Worm (Caenorhabditis elegans) whole organism, mixed stage, embryonic: ENCODE measurements around the gene Y52E8A.6.

ENCODE experiments used
- M03D4.4 ChIP-seq: sonication (generic microtip); optimal IDR thresholded peaks from 2 replicates; lab custom pipeline; 2017; ENCODE audit warnings: mild to moderate bottlenecking, missing genetic modification characterization, missing compliant biosample characterization
- bed-3 ChIP-seq: fragments of 200-800 bp; sonication (Bioruptor generic); optimal IDR thresholded peaks from 3 replicates; lab custom pipeline; 2018; ENCODE audit warnings: mild to moderate bottlenecking, missing genetic modification characterization, moderate library complexity, missing compliant biosample characterization
- blmp-1 ChIP-seq: fragments of 150-350 bp; optimal IDR thresholded peaks from 2 replicates; lab custom pipeline; 2014; ENCODE audit warnings: missing biosample characterization, missing genetic modification characterization
- ceh-39 ChIP-seq: fragments of 150-350 bp; optimal IDR thresholded peaks from 2 replicates; lab custom pipeline; 2014; ENCODE audit warnings: missing biosample characterization, missing genetic modification characterization
- ceh-43 ChIP-seq: fragments of 200-800 bp; sonication (Bioruptor generic); optimal IDR thresholded peaks from 2 replicates; lab custom pipeline; 2018; ENCODE audit warnings: mild to moderate bottlenecking, missing genetic modification characterization, moderate library complexity, missing compliant biosample characterization
- ceh-83 ChIP-seq: fragments of 200-800 bp; sonication (Bioruptor generic); optimal IDR thresholded peaks from 2 replicates; lab custom pipeline; 2018; ENCODE audit warnings: mild to moderate bottlenecking, missing genetic modification characterization, missing compliant biosample characterization
- ces-1 ChIP-seq: fragments of 150-350 bp; optimal IDR thresholded peaks from 2 replicates; lab custom pipeline; 2014; ENCODE audit warnings: missing biosample characterization, missing genetic modification reagents, missing genetic modification characterization
- cnd-1 ChIP-seq: fragments of 200-800 bp; sonication (Bioruptor generic); optimal IDR thresholded peaks from 2 replicates; lab custom pipeline; 2018; ENCODE audit warnings: mild to moderate bottlenecking, missing genetic modification characterization, missing compliant biosample characterization
- drap-1 ChIP-seq: fragments of 200-800 bp; sonication (Bioruptor generic); optimal IDR thresholded peaks from 3 replicates; lab custom pipeline; 2018; ENCODE audit warnings: mild to moderate bottlenecking, missing genetic modification characterization, missing compliant biosample characterization
- elt-1 ChIP-seq: sonication (generic microtip); optimal IDR thresholded peaks from 2 replicates; lab custom pipeline; 2017; ENCODE audit warnings: missing genetic modification characterization, mild to moderate bottlenecking, missing compliant biosample characterization, antibody characterized with exemption, moderate library complexity, borderline replicate concordance; ENCODE audit not compliant: insufficient read depth
- elt-3 ChIP-seq: fragments of 150-350 bp; optimal IDR thresholded peaks from 2 replicates; lab custom pipeline; 2014; ENCODE audit warnings: missing biosample characterization, missing genetic modification characterization
- flh-1 ChIP-seq: fragments of 200-800 bp; sonication (Bioruptor generic); optimal IDR thresholded peaks from 2 replicates; lab custom pipeline; 2018; ENCODE audit warnings: mild to moderate bottlenecking, missing genetic modification characterization, moderate library complexity, missing compliant biosample characterization
- ham-2 ChIP-seq: fragments of 200-800 bp; sonication (Bioruptor generic); optimal IDR thresholded peaks from 2 replicates; lab custom pipeline; 2018; ENCODE audit warnings: mild to moderate bottlenecking, missing genetic modification characterization, missing compliant biosample characterization
- hlh-1 ChIP-seq: fragments of 150-350 bp; optimal IDR thresholded peaks from 2 replicates; lab custom pipeline; 2014; ENCODE audit warnings: missing biosample characterization, missing genetic modification reagents, missing genetic modification characterization
- lin-13 ChIP-seq: fragments of 150-350 bp; optimal IDR thresholded peaks from 2 replicates; lab custom pipeline; 2014; ENCODE audit warnings: missing biosample characterization, missing genetic modification characterization
- lin-32 ChIP-seq: fragments of 200-800 bp; sonication (Bioruptor generic); optimal IDR thresholded peaks from 2 replicates; lab custom pipeline; 2018; ENCODE audit warnings: mild to moderate bottlenecking, missing genetic modification characterization, missing compliant biosample characterization
- lsy-2 ChIP-seq: fragments of 150-350 bp; optimal IDR thresholded peaks from 2 replicates; lab custom pipeline; 2014; ENCODE audit warnings: missing biosample characterization, missing genetic modification characterization
- mab-5 ChIP-seq: fragments of 150-350 bp; optimal IDR thresholded peaks from 2 replicates; lab custom pipeline; 2014; ENCODE audit warnings: missing biosample characterization, missing genetic modification characterization
- mep-1 ChIP-seq: fragments of 150-350 bp; optimal IDR thresholded peaks from 2 replicates; lab custom pipeline; 2017; ENCODE audit warnings: missing biosample characterization, missing genetic modification reagents, missing genetic modification characterization, inconsistent platforms
- mls-2 ChIP-seq: sonication (generic microtip); optimal IDR thresholded peaks from 2 replicates; lab custom pipeline; 2016; ENCODE audit warnings: mild to moderate bottlenecking, missing genetic modification characterization, moderate library complexity, missing compliant biosample characterization
- nhr-12 ChIP-seq: fragments of 150-350 bp; optimal IDR thresholded peaks from 2 replicates; lab custom pipeline; 2014; ENCODE audit warnings: missing biosample characterization, missing genetic modification characterization
- nhr-2 ChIP-seq: fragments of 150-350 bp; optimal IDR thresholded peaks from 2 replicates; lab custom pipeline; 2014; ENCODE audit warnings: missing biosample characterization, missing genetic modification characterization
- nhr-237 ChIP-seq: fragments of 150-350 bp; optimal IDR thresholded peaks from 2 replicates; lab custom pipeline; 2014; ENCODE audit warnings: missing biosample characterization, missing genetic modification characterization
- nhr-76 ChIP-seq: sonication (generic microtip); optimal IDR thresholded peaks from 2 replicates; lab custom pipeline; 2017; ENCODE audit warnings: missing biosample characterization, missing genetic modification characterization
- pha-4 ChIP-seq: fragments of 150-350 bp; optimal IDR thresholded peaks from 2 replicates; lab custom pipeline; 2018; ENCODE audit warnings: missing biosample characterization, missing genetic modification reagents, missing genetic modification characterization
- sem-2 ChIP-seq: fragments of 200-800 bp; sonication (Bioruptor generic); optimal IDR thresholded peaks from 2 replicates; lab custom pipeline; 2018; ENCODE audit warnings: mild to moderate bottlenecking, missing genetic modification characterization, missing compliant biosample characterization
- sptf-1 ChIP-seq: sonication (generic microtip); optimal IDR thresholded peaks from 2 replicates; lab custom pipeline; 2017; ENCODE audit warnings: mild to moderate bottlenecking, missing genetic modification characterization, moderate library complexity, missing compliant biosample characterization
- tbx-8 ChIP-seq: fragments of 200-800 bp; sonication (Bioruptor generic); optimal IDR thresholded peaks from 2 replicates; lab custom pipeline; 2018; ENCODE audit warnings: mild to moderate bottlenecking, missing genetic modification characterization, moderate library complexity, missing compliant biosample characterization
- unc-120 ChIP-seq: sonication (generic microtip); optimal IDR thresholded peaks from 2 replicates; lab custom pipeline; 2017; ENCODE audit warnings: missing genetic modification characterization, missing compliant biosample characterization; ENCODE audit not compliant: poor library complexity, severe bottlenecking
- unc-39 ChIP-seq: fragments of 150-350 bp; optimal IDR thresholded peaks from 2 replicates; lab custom pipeline; 2014; ENCODE audit warnings: missing biosample characterization, missing genetic modification characterization
- unc-62 ChIP-seq: fragments of 150-350 bp; optimal IDR thresholded peaks from 2 replicates; lab custom pipeline; 2014; ENCODE audit warnings: missing biosample characterization, missing genetic modification reagents, missing genetic modification characterization
- ztf-11 ChIP-seq: fragments of 150-350 bp; optimal IDR thresholded peaks from 2 replicates; lab custom pipeline; 2014; ENCODE audit warnings: missing biosample characterization, missing genetic modification characterization

Gene Y52E8A.6

DNA sequence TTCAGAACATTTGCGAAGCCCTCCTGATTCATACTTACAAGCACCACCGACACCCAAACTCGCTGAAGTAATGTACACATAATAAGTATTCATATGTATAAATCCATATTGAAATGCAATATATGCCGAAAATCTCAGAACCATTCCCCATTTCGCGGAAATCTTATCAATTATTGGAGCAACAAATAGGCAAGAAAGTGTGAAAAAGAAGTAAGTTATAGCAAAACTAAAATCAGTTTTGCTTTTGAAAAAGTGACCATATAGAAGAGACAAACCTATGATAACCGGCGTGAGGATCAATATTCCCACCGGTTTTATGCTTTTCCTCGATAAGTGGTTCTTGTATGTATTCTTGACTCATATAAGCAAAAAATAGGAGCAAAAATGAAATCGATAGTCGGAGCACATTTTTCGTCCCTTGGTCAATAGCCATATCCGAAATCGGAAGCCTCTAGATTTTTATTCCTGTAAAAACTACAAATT, at the start of gene Y52E8A.6:
Gene Y52E8A.6, minus strand, starts transcription at position 433 of the 483 bp plus-strand sequence.
- TF ChIP-seq M03D4.4 (tag; lab: Kevin White, UChicago), result no peak
- TF ChIP-seq ceh-39, result no peak
- TF ChIP-seq hlh-1 (tag; lab: Kevin White, UChicago), result no peak

- TF ChIP-seq unc-39 (no peak), hlh-1 (tag; lab: Kevin White, UChicago) (no peak), bed-3 (no peak), lin-13 (tag; lab: Kevin White, UChicago) (no peak), unc-62 (GFP tag; lab: Kevin White, UChicago) (no peak), mls-2 (no peak), pha-4 (no peak), ceh-43 (GFP tag; lab: Kevin White, UChicago) (no peak), tbx-8 (no peak), blmp-1 (no peak), lsy-2 (tag; lab: Kevin White, UChicago) (no peak), ceh-83 (GFP tag; lab: Kevin White, UChicago) (no peak), cnd-1 (tag; lab: Kevin White, UChicago) (no peak), nhr-2 (tag; lab: Kevin White, UChicago) (no peak), sem-2 (GFP tag; lab: Kevin White, UChicago) (no peak), mep-1 (tag; lab: Kevin White, UChicago) (no peak), unc-120 (tag; lab: Kevin White, UChicago) (no peak), elt-1 (no peak), nhr-76 (tag; lab: Kevin White, UChicago) (no peak)
- TF ChIP-seq, all 35 proteins: peak for 0
Observed at ce11 chrII:4367923-4368322, 48.2 kb upstream of the Y52E8A.6 start, which contains the start of gene try-9. Gene try-9 (plus strand): TSS chrII:4368223.

DNA sequence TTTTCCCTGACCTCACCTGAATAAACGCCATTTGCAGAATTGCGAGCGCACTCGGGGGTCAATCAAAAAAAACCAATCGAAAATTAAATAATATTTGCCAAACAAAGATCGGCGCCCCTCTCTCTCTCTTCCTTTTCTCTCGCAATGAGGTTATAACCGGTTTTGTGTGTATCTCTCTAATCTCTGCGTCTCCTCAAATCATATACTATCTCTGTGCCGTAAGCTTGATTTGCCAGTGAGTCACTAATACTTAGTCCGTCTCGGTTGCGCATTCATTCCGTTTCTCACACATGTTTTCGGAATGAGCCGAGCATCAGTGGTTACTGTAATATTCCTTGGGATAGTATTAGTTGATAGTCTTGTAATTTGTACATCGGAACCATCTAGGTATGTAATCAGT, 42.3 kb upstream of the Y52E8A.6 start:
- TF ChIP-seq flh-1 (no peak), unc-39 (no peak), nhr-237 (tag; lab: Kevin White, UChicago) (no peak), mls-2 (no peak), lsy-2 (tag; lab: Kevin White, UChicago) (no peak), bed-3 (no peak), lin-13 (tag; lab: Kevin White, UChicago) (no peak), hlh-1 (tag; lab: Kevin White, UChicago) (no peak), sptf-1 (tag; lab: Kevin White, UChicago) (no peak), ceh-39 (no peak), ces-1 (no peak), nhr-12 (no peak), ceh-43 (GFP tag; lab: Kevin White, UChicago) (no peak), cnd-1 (tag; lab: Kevin White, UChicago) (no peak), unc-62 (GFP tag; lab: Kevin White, UChicago) (no peak), tbx-8 (no peak), elt-3 (tag; lab: Kevin White, UChicago) (no peak), mep-1 (tag; lab: Kevin White, UChicago) (no peak), pha-4 (no peak), lin-32 (no peak)

DNA sequence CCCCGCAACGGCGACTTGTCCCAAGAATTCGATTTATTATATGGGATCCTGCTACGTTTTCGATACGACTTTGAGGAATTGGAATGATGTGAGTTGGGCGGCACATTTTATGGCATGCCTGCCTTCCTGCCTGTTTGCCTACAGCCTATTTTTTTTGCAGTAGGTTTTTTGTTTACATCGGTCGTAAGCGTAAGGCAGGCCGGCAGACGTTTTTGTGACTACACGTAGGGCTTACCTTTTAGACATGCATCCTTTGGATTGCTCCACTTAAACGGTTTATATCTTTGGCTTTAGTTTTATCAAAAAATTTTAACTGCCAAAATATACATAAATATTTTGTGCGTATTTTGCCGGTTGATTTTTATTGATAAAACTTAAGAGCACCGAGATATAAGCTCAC, 39.5 kb upstream of the Y52E8A.6 start:
- no peak for TF ChIP-seq drap-1
- TF ChIP-seq ceh-83 (GFP tag; lab: Kevin White, UChicago), result no peak
- no peak for TF ChIP-seq flh-1
- TF ChIP-seq nhr-12, result no peak
- no peak for TF ChIP-seq mab-5 (tag; lab: Kevin White, UChicago)
- no peak for TF ChIP-seq sem-2 (GFP tag; lab: Kevin White, UChicago)
- no peak for TF ChIP-seq ham-2 (GFP tag; lab: Kevin White, UChicago)
- no peak for TF ChIP-seq elt-1
- TF ChIP-seq ztf-11 (tag; lab: Kevin White, UChicago), result no peak
- no peak for TF ChIP-seq nhr-2 (tag; lab: Kevin White, UChicago)
- TF ChIP-seq nhr-237 (tag; lab: Kevin White, UChicago), result no peak
- no peak for TF ChIP-seq elt-3 (tag; lab: Kevin White, UChicago)
- no peak for TF ChIP-seq lin-13 (tag; lab: Kevin White, UChicago)
- TF ChIP-seq unc-39, result no peak
- no peak for TF ChIP-seq mls-2
- TF ChIP-seq unc-62 (GFP tag; lab: Kevin White, UChicago), result no peak
- TF ChIP-seq nhr-76 (tag; lab: Kevin White, UChicago), result no peak
- TF ChIP-seq unc-120 (tag; lab: Kevin White, UChicago), result no peak
